Fruit fly (Drosophila melanogaster): Measurements from ENCODE around the gene Rcc1.

The Rcc1 gene

DNA sequence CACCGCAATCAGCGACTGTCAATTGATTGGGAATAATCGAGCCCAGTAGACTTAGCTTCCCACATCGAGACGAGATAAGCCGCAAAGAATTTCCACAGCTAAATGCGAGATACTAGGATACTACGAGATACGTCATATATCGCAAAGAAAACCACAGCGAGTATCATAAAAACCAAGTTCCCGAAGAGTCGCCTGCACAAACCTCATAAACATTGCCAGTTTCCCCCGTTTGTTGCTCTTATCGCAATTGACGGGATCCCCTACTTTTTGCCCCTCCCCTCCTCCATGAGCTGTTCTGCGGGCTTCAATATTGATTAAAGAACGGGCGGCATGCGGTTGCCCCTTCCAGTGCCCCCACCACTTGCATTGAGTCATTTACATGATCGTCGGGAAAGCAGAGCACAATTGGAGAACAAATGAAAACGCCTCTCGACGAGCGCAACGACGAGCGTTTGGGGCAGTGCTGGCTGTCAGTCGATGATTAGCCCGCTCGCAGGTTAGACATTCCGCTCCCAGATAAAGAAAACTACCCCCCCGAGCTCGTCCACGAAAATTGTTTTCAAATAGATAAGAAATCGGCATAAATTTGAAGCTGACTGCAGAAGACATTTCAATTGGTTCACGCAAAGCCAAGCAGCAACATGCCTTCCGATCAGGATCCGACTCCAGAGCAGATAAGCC, 10.4 kb downstream of the Rcc1 start, which contains the start of gene CG32407 (continued):
- TF ChIP-seq CG9817 (tag; optimal IDR thresholded peaks at IDR 0.05) (no peak), Ada2b (GFP tag; IDR thresholded peaks at IDR 0.05) (no peak), CG13424 (tag; optimal IDR thresholded peaks at IDR 0.05) (no peak), CG13287 (GFP tag; IDR thresholded peaks at IDR 0.05; ENCODE audit: partially characterized antibody) (no peak), CG15011 (GFP tag; optimal IDR thresholded peaks at IDR 0.05) (no peak), HLH3B (GFP tag; IDR thresholded peaks at IDR 0.05) (no peak), stwl (tag; optimal IDR thresholded peaks at IDR 0.05) (no peak), Fer3 (tag; optimal IDR thresholded peaks at IDR 0.05) (no peak), Aef1 (GFP tag; IDR thresholded peaks at IDR 0.05) (no peak), CG16815 (GFP tag; optimal IDR thresholded peaks at IDR 0.05) (no peak), pho (GFP tag; optimal IDR thresholded peaks at IDR 0.05) (no peak), CG30020 (tag; optimal IDR thresholded peaks at IDR 0.05) (no peak), CG10431 (GFP tag; optimal IDR thresholded peaks at IDR 0.05) (no peak), onecut (GFP tag; IDR thresholded peaks at IDR 0.05) (peak; percentile 45; the same call in 1 of the 2 replicates), CG9437 (GFP tag; optimal IDR thresholded peaks at IDR 0.05) (no peak), CTCF (GFP tag; optimal IDR thresholded peaks at IDR 0.05) (no peak), MTF-1 (GFP tag; optimal IDR thresholded peaks at IDR 0.05; ENCODE audit: borderline replicate concordance) (no peak), CG7987 (GFP tag; optimal IDR thresholded peaks at IDR 0.05) (peak; percentile 26), zen (tag; optimal IDR thresholded peaks at IDR 0.05) (no peak), CG15479 (GFP tag; optimal IDR thresholded peaks at IDR 0.05) (no peak), Sox102F (GFP tag; optimal IDR thresholded peaks at IDR 0.05) (no peak), br (optimal IDR thresholded peaks at IDR 0.05) (no peak), tin (GFP tag; optimal IDR thresholded peaks at IDR 0.05) (no peak), CG10321 (GFP tag; IDR thresholded peaks at IDR 0.05) (no peak), CG5953 (GFP tag; IDR thresholded peaks at IDR 0.05) (no peak), CG10959 (GFP tag; IDR thresholded peaks at IDR 0.05) (no peak), CG12659 (GFP tag; optimal IDR thresholded peaks at IDR 0.05) (no peak), CG10462 (GFP tag; optimal IDR thresholded peaks at IDR 0.05) (no peak), CG5180 (GFP tag; optimal IDR thresholded peaks at IDR 0.05) (no peak), seq (GFP tag; IDR thresholded peaks at IDR 0.05) (no peak), CG7963 (GFP tag; IDR thresholded peaks at IDR 0.05; ENCODE audit: partially characterized antibody) (no peak), ERR (GFP tag; optimal IDR thresholded peaks at IDR 0.05) (no peak), Nf-YA (GFP tag; IDR thresholded peaks at IDR 0.05) (no peak), nau (GFP tag; optimal IDR thresholded peaks at IDR 0.05) (no peak), CG17361 (GFP tag; IDR thresholded peaks at IDR 0.05) (no peak), Dbx (GFP tag; IDR thresholded peaks at IDR 0.05) (no peak), CG9932 (GFP tag; IDR thresholded peaks at IDR 0.05) (no peak), CG4360 (GFP tag; IDR thresholded peaks at IDR 0.05) (0 out of 2 replicates have a peak, but pooled peaks have one; percentile 9), D19B (GFP tag; optimal IDR thresholded peaks at IDR 0.05) (no peak), Mes4 (GFP tag; optimal IDR thresholded peaks at IDR 0.05) (no peak), E2f2 (GFP tag; IDR thresholded peaks at IDR 0.05) (no peak), fd96Cb (tag; optimal IDR thresholded peaks at IDR 0.05) (no peak), CG8281 (tag; optimal IDR thresholded peaks at IDR 0.05) (peak; percentile 87), Jarid2 (GFP tag; optimal IDR thresholded peaks at IDR 0.05) (no peak), CG8478 (optimal IDR thresholded peaks at IDR 0.05) (no peak), dmrt11E (tag; optimal IDR thresholded peaks at IDR 0.05) (no peak), en (GFP tag; optimal IDR thresholded peaks at IDR 0.05) (no peak), HmgZ (tag; optimal IDR thresholded peaks at IDR 0.05) (peak; percentile 19), CG13296 (GFP tag; optimal IDR thresholded peaks at IDR 0.05) (no peak), Asciz (GFP tag; optimal IDR thresholded peaks at IDR 0.05) (no peak), CG12391 (tag; optimal IDR thresholded peaks at IDR 0.05) (no peak)

Measured in whole organism, embryonic.